Fruit fly (Drosophila melanogaster) whole organism, embryonic: Measurements from ENCODE around the gene SREBP.
A peak's percentile ranks its signal among the peaks of the same experiment; 100 is the strongest.

Experiments
- ATbp ChIP-seq: fragments of 200-800 bp; sonication (Bioruptor generic); optimal IDR thresholded peaks from 2 replicates; lab custom pipeline; 2017; ENCODE audit warnings: missing biosample characterization, mild to moderate bottlenecking, missing genetic modification characterization, missing genetic modification reagents
- Abd-B ChIP-seq: fragments of 200-800 bp; sonication (Bioruptor generic); optimal IDR thresholded peaks from 2 replicates; lab custom pipeline; 2018; ENCODE audit warnings: missing biosample characterization, mild to moderate bottlenecking, missing genetic modification characterization, moderate library complexity
- B-H2 ChIP-seq: fragments of 200-800 bp; sonication (Bioruptor generic); optimal IDR thresholded peaks from 2 replicates; lab custom pipeline; 2018; ENCODE audit warnings: missing biosample characterization, mild to moderate bottlenecking, missing genetic modification characterization
- BtbVII ChIP-seq: fragments of 200-800 bp; sonication (Bioruptor generic); optimal IDR thresholded peaks from 3 replicates; lab custom pipeline; 2017; ENCODE audit warnings: missing biosample characterization, mild to moderate bottlenecking, missing genetic modification characterization
- CG10431 ChIP-seq: fragments of 200-800 bp; sonication (Bioruptor generic); optimal IDR thresholded peaks from 3 replicates; lab custom pipeline; 2018; ENCODE audit warnings: missing biosample characterization, mild to moderate bottlenecking, missing genetic modification characterization
- CG10959 ChIP-seq: fragments of 200-800 bp; sonication (Bioruptor generic); IDR thresholded peaks from 2 replicates; pipeline ENCODE4 v1.3.6; 2022; ENCODE audit warnings: missing biosample characterization, missing genetic modification characterization
- CG13123 ChIP-seq: fragments of 200-800 bp; sonication (Bioruptor generic); optimal IDR thresholded peaks from 2 replicates; lab custom pipeline; 2016; ENCODE audit warnings: missing biosample characterization, missing genetic modification characterization
- CG14667 ChIP-seq: fragments of 200-800 bp; sonication (Bioruptor generic); IDR thresholded peaks from 2 replicates; pipeline ENCODE4 v1.3.6; 2022; ENCODE audit warnings: missing biosample characterization, missing genetic modification characterization
- CG15073 ChIP-seq: fragments of 200-800 bp; sonication (Bioruptor generic); optimal IDR thresholded peaks from 2 replicates; lab custom pipeline; 2016; ENCODE audit warnings: missing biosample characterization, missing genetic modification characterization
- CG16815 ChIP-seq: fragments of 200-800 bp; sonication (Bioruptor generic); optimal IDR thresholded peaks from 3 replicates; lab custom pipeline; 2017; ENCODE audit warnings: missing biosample characterization, mild to moderate bottlenecking, missing genetic modification characterization
- CG2712 ChIP-seq: fragments of 200-800 bp; optimal IDR thresholded peaks from 3 replicates; lab custom pipeline; 2019; ENCODE audit warnings: missing biosample characterization, mild to moderate bottlenecking, missing genetic modification characterization, moderate library complexity
- CG30431 ChIP-seq: fragments of 200-800 bp; sonication (Bioruptor generic); optimal IDR thresholded peaks from 2 replicates; lab custom pipeline; 2017; ENCODE audit warnings: missing biosample characterization, missing genetic modification characterization
- CG3163 ChIP-seq: fragments of 200-800 bp; sonication (Bioruptor generic); optimal IDR thresholded peaks from 3 replicates; lab custom pipeline; 2016; ENCODE audit warnings: missing biosample characterization, missing genetic modification characterization
- CG3407 ChIP-seq: fragments of 200-800 bp; sonication (Bioruptor generic); optimal IDR thresholded peaks from 2 replicates; lab custom pipeline; 2018; ENCODE audit warnings: missing biosample characterization, mild to moderate bottlenecking, missing genetic modification characterization
- CG42726 ChIP-seq: fragments of 200-800 bp; sonication (Bioruptor generic); IDR thresholded peaks from 2 replicates; pipeline ENCODE4 v1.3.6; 2022; ENCODE audit warnings: missing biosample characterization, missing genetic modification characterization; ENCODE audit not compliant: partially characterized antibody
- CG6654 ChIP-seq: fragments of 200-800 bp; sonication (Bioruptor generic); optimal IDR thresholded peaks from 2 replicates; lab custom pipeline; 2017; ENCODE audit warnings: missing biosample characterization, mild to moderate bottlenecking, missing genetic modification characterization
- CG7928 ChIP-seq: fragments of 200-800 bp; sonication (Bioruptor generic); optimal IDR thresholded peaks from 2 replicates; lab custom pipeline; 2017; ENCODE audit warnings: missing biosample characterization, mild to moderate bottlenecking, missing genetic modification characterization
- CG8290 ChIP-seq, 3 experiments: fragments of 200-800 bp; sonication (Bioruptor generic); optimal IDR thresholded peaks; 2 replicates each; lab custom pipeline; 2016 to 2019; ENCODE audit warnings: missing biosample characterization in 3 of 3, missing genetic modification characterization in 3 of 3, mild to moderate bottlenecking in 2 of 3, moderate library complexity in 1 of 3
- Camta ChIP-seq: fragments of 200-800 bp; sonication (Bioruptor generic); optimal IDR thresholded peaks from 2 replicates; lab custom pipeline; 2016; ENCODE audit warnings: missing biosample characterization, missing genetic modification characterization
- D ChIP-seq, 2 experiments: fragments of 200-800 bp in 1 of 2; fragments of >200 bp in 1 of 2; sonication (Bioruptor generic) in 1 of 2; optimal IDR thresholded peaks; 2 replicates in 1 of 2; 3 replicates in 1 of 2; lab custom pipeline; 2017; ENCODE audit warnings: mild to moderate bottlenecking in 1 of 2, missing biosample characterization in 1 of 2, missing genetic modification characterization in 1 of 2, missing genetic modification reagents in 1 of 2
- Doc2 ChIP-seq: fragments of 200-800 bp; sonication (Bioruptor generic); IDR thresholded peaks from 2 replicates; pipeline ENCODE4 v1.3.6; 2022; ENCODE audit warnings: missing biosample characterization, missing genetic modification characterization
- Dp ChIP-seq: fragments of 200-800 bp; sonication (Bioruptor generic); optimal IDR thresholded peaks from 2 replicates; lab custom pipeline; 2018; ENCODE audit warnings: missing biosample characterization, mild to moderate bottlenecking, missing genetic modification characterization, moderate library complexity
- Drgx ChIP-seq: fragments of 200-800 bp; sonication (Bioruptor generic); IDR thresholded peaks from 2 replicates; pipeline ENCODE4 v1.3.6; 2022; ENCODE audit warnings: missing biosample characterization, missing genetic modification characterization
- Eip74EF ChIP-seq, 2 experiments: fragments of 200-800 bp in 1 of 2; fragments of >200 bp in 1 of 2; sonication (Bioruptor generic) in 1 of 2; optimal IDR thresholded peaks; 2 replicates each; lab custom pipeline; 2017 to 2019; ENCODE audit warnings: missing biosample characterization in 2 of 2, missing genetic modification characterization in 2 of 2, mild to moderate bottlenecking in 1 of 2, moderate library complexity in 1 of 2
- Ets65A ChIP-seq: fragments of 200-800 bp; sonication (Bioruptor generic); peaks from one replicate; lab custom pipeline; 2016; ENCODE audit warnings: missing biosample characterization, missing genetic modification characterization
- H15 ChIP-seq: fragments of 200-800 bp; sonication (Bioruptor generic); IDR thresholded peaks from 3 replicates; pipeline ENCODE4 v1.3.6; 2022; ENCODE audit warnings: missing biosample characterization, missing genetic modification characterization
- Hey ChIP-seq: fragments of 200-800 bp; sonication (Bioruptor generic); optimal IDR thresholded peaks from 3 replicates; lab custom pipeline; 2018; ENCODE audit warnings: missing biosample characterization, mild to moderate bottlenecking, missing genetic modification characterization
- Hmr ChIP-seq: fragments of 200-800 bp; sonication (Bioruptor generic); optimal IDR thresholded peaks from 3 replicates; lab custom pipeline; 2017; ENCODE audit warnings: mild to moderate bottlenecking, missing biosample characterization, missing genetic modification reagents, missing genetic modification characterization
- Lhr ChIP-seq: fragments of 200-800 bp; sonication (Bioruptor generic); optimal IDR thresholded peaks from 3 replicates; lab custom pipeline; 2017; ENCODE audit warnings: mild to moderate bottlenecking, missing biosample characterization, missing genetic modification reagents, missing genetic modification characterization
- NfI ChIP-seq: fragments of 200-800 bp; sonication (Bioruptor generic); optimal IDR thresholded peaks from 3 replicates; lab custom pipeline; 2018; ENCODE audit warnings: missing biosample characterization, mild to moderate bottlenecking, missing genetic modification characterization, moderate library complexity
- Usf ChIP-seq: fragments of 200-800 bp; sonication (Bioruptor generic); optimal IDR thresholded peaks from 2 replicates; lab custom pipeline; 2017; ENCODE audit warnings: missing genotype, missing biosample characterization, missing genetic modification characterization
- Xbp1 ChIP-seq: fragments of 200-800 bp; sonication (Bioruptor generic); optimal IDR thresholded peaks from 3 replicates; lab custom pipeline; 2016; ENCODE audit warnings: missing biosample characterization, mild to moderate bottlenecking, missing genetic modification characterization
- ap ChIP-seq: fragments of 200-800 bp; sonication (Bioruptor generic); IDR thresholded peaks from 2 replicates; pipeline ENCODE4 v1.3.6; 2022; ENCODE audit warnings: missing biosample characterization, missing genetic modification characterization
- cato ChIP-seq: fragments of 200-800 bp; sonication (Bioruptor generic); optimal IDR thresholded peaks from 2 replicates; lab custom pipeline; 2016; ENCODE audit warnings: missing biosample characterization, missing genetic modification characterization, borderline replicate concordance
- dimm ChIP-seq: fragments of 200-800 bp; sonication (Bioruptor generic); IDR thresholded peaks from 2 replicates; pipeline ENCODE4 v1.3.6; 2022; ENCODE audit warnings: missing biosample characterization, missing genetic modification characterization
- gem ChIP-seq: fragments of 200-800 bp; sonication (Bioruptor generic); optimal IDR thresholded peaks from 2 replicates; lab custom pipeline; 2019; ENCODE audit warnings: missing biosample characterization, mild to moderate bottlenecking, missing genetic modification characterization, moderate library complexity
- gfzf ChIP-seq: fragments of 200-800 bp; sonication (Bioruptor generic); optimal IDR thresholded peaks from 2 replicates; lab custom pipeline; 2016; ENCODE audit warnings: missing biosample characterization, mild to moderate bottlenecking, missing genetic modification characterization, moderate library complexity
- grn ChIP-seq: fragments of 200-800 bp; sonication (Bioruptor generic); optimal IDR thresholded peaks from 3 replicates; lab custom pipeline; 2017; ENCODE audit warnings: missing biosample characterization, missing genetic modification characterization
- mam ChIP-seq: fragments of 200-800 bp; sonication (Bioruptor generic); optimal IDR thresholded peaks from 3 replicates; lab custom pipeline; 2016; ENCODE audit warnings: missing biosample characterization, missing genetic modification characterization
- otp ChIP-seq: fragments of 200-800 bp; sonication (Bioruptor generic); IDR thresholded peaks from 3 replicates; pipeline ENCODE4, ENCODE4 v1.3.6; 2022; ENCODE audit warnings: missing biosample characterization, missing genetic modification characterization
- pan ChIP-seq, 4 experiments: fragments of >200 bp in 3 of 4; fragments of 200-800 bp in 1 of 4; sonication (Bioruptor generic) in 1 of 4; optimal IDR thresholded peaks in 3 of 4; IDR thresholded peaks in 1 of 4; 2 replicates each; pipeline versions ENCODE4 v1.3.6 to Lab custom; 2017 to 2022; ENCODE audit warnings: missing biosample characterization in 2 of 4, missing genetic modification characterization in 2 of 4, mixed read lengths in 1 of 4
- peb ChIP-seq: fragments of 200-800 bp; sonication (Bioruptor generic); IDR thresholded peaks from 2 replicates; pipeline ENCODE4 v1.3.6; 2022; ENCODE audit warnings: missing biosample characterization, missing genetic modification characterization
- repo ChIP-seq: fragments of 200-800 bp; sonication (Bioruptor generic); optimal IDR thresholded peaks from 2 replicates; lab custom pipeline; 2016; ENCODE audit warnings: missing biosample characterization, missing genetic modification characterization
- row ChIP-seq: fragments of 200-800 bp; sonication (Bioruptor generic); IDR thresholded peaks from 3 replicates; pipeline ENCODE4 v1.3.6; 2022; ENCODE audit warnings: missing biosample characterization, missing genetic modification characterization
- tgo ChIP-seq: fragments of 200-800 bp; sonication (Bioruptor generic); IDR thresholded peaks from 3 replicates; pipeline ENCODE4 v1.3.6; 2022; ENCODE audit warnings: missing biosample characterization, missing genetic modification characterization
- tio ChIP-seq: fragments of 200-800 bp; sonication (Bioruptor generic); optimal IDR thresholded peaks from 2 replicates; lab custom pipeline; 2017; ENCODE audit warnings: missing biosample characterization, missing genetic modification characterization, inconsistent platforms
- toy ChIP-seq: fragments of 200-800 bp; sonication (Bioruptor generic); IDR thresholded peaks from 2 replicates; pipeline ENCODE4 v1.3.6; 2022; ENCODE audit warnings: missing biosample characterization, missing genetic modification characterization
- yki ChIP-seq: fragments of >200 bp; optimal IDR thresholded peaks from 3 replicates; lab custom pipeline; 2018

The SREBP gene

DNA sequence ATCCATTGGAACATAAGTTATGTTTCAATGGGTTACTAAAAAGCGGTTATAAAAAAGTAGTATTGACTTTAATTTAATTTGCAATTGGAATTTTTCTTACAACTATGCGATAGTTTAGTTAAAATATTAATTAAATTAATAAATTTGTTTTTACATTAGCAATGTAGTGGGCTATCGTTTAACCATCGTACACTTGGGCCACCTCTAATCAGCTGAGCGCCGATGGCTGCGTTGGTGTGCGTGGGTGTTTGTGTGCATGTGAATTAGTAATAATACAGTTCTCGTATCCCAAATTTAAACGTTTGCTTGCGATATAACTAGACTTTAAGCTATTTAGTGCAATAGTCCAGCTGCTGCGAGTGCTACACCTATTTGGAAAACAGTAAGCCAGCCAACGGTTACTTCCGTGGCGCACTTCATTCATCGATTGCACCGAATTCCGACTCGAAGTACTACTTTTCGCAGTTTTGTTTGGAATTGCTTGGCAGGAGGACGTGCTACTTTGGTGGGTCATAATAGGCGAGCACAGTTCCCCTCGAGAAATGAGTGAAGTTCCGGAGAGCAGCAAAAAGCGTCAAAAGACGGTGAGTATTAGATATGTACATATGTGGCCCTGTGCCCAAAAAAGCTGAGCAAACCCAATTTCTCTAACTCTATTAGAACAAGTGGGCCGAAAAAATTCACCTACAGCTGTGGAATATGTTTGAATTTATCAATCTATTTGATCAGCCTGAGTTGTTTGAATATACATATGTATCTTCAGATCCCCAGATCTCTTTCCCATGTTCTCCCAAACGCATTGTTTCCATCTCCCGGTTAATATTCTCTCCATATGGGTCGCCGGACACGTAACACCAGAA, 51.5 kb downstream of the SREBP start, which contains the start of gene Papss (continued):
- TF ChIP-seq gfzf (no peak), CG15073 (GFP tag; lab: Kevin White, UChicago) (no peak), otp (GFP tag; lab: Robert Waterston, UW) (no peak), row (GFP tag; lab: Robert Waterston, UW) (peak; percentile 89), H15 (no peak), Drgx (GFP tag; lab: Robert Waterston, UW) (no peak), CG42726 (GFP tag; lab: Robert Waterston, UW) (no peak), CG6654 (no peak), Hey (tag; lab: Kevin White, UChicago) (no peak), Eip74EF (GFP tag; optimal IDR thresholded peaks at IDR 0.05; lab: Kevin White, UChicago) (no peak), Camta (GFP tag; lab: Kevin White, UChicago) (no peak), Hmr (GFP tag; lab: Kevin White, UChicago) (peak; percentile 68), ap (GFP tag; lab: Robert Waterston, UW) (no peak), ATbp (peak; percentile 85), D (optimal IDR thresholded peaks at IDR 0.05; lab: Kevin White, UChicago) (no peak), D (GFP tag; optimal IDR thresholded peaks at IDR 0.05; lab: Kevin White, UChicago) (no peak), repo (GFP tag; lab: Kevin White, UChicago) (no peak), CG8290 (GFP tag; optimal IDR thresholded peaks at IDR 0.05; lab: Kevin White, UChicago) (no peak), CG8290 (tag; optimal IDR thresholded peaks at IDR 0.05; lab: Kevin White, UChicago) (no peak), tio (no peak), mam (GFP tag; lab: Kevin White, UChicago) (no peak), peb (GFP tag; lab: Robert Waterston, UW) (no peak), CG7928 (GFP tag; lab: Kevin White, UChicago) (no peak), CG2712 (tag; lab: Kevin White, UChicago) (no peak), Lhr (no peak), grn (GFP tag; lab: Kevin White, UChicago) (no peak), CG10959 (GFP tag; lab: Robert Waterston, UW) (no peak), BtbVII (GFP tag; lab: Kevin White, UChicago) (peak; percentile 29), Xbp1 (GFP tag; lab: Kevin White, UChicago) (peak; percentile 21), B-H2 (GFP tag; lab: Kevin White, UChicago) (peak; percentile 10), CG13123 (GFP tag; lab: Kevin White, UChicago) (no peak), toy (no peak), Abd-B (GFP tag; lab: Kevin White, UChicago) (no peak), CG3407 (GFP tag; lab: Kevin White, UChicago) (no peak), CG30431 (GFP tag; lab: Kevin White, UChicago) (no peak), Usf (GFP tag; lab: Kevin White, UChicago) (no peak), NfI (GFP tag; lab: Kevin White, UChicago) (no peak), CG14667 (GFP tag; lab: Robert Waterston, UW) (no peak), cato (GFP tag; lab: Kevin White, UChicago) (no peak), Dp (GFP tag; lab: Kevin White, UChicago) (peak; percentile 2), tgo (0 out of 3 replicates have a peak, but pooled peaks have one; percentile 20), gem (tag; lab: Kevin White, UChicago) (no peak), CG10431 (GFP tag; lab: Kevin White, UChicago) (no peak), dimm (GFP tag; lab: Robert Waterston, UW) (no peak), CG3163 (GFP tag; lab: Kevin White, UChicago) (no peak), CG16815 (GFP tag; lab: Kevin White, UChicago) (no peak), pan (optimal IDR thresholded peaks at IDR 0.05; lab: Kevin White, UChicago) (no peak), pan (GFP tag; optimal IDR thresholded peaks at IDR 0.05 in 1 of 2, IDR thresholded peaks at IDR 0.05 in 1 of 2) (peak in 1 of 2 experiments; percentile 25), Doc2 (no peak), Ets65A (GFP tag; lab: Kevin White, UChicago) (no peak), yki (lab: Kevin White, UChicago) (no peak)
